Worm (Caenorhabditis elegans) whole organism, young adult: ENCODE data around the gene cfp-1.

Source experiments
- C06A6.2 ChIP-seq: fragments of 200-800 bp; sonication (Bioruptor generic); conservative IDR thresholded peaks from 2 replicates; pipeline ENCODE4 v1.3.6; 2022; ENCODE audit warnings: missing genetic modification characterization, missing compliant biosample characterization
- F22D6.2 ChIP-seq: sonication (generic microtip); optimal IDR thresholded peaks from 2 replicates; lab custom pipeline; 2016; ENCODE audit warnings: mild to moderate bottlenecking, missing genetic modification characterization, missing compliant biosample characterization
- F23B12.7 ChIP-seq: sonication (generic microtip); optimal IDR thresholded peaks from 2 replicates; lab custom pipeline; 2017; ENCODE audit warnings: missing genetic modification characterization, mild to moderate bottlenecking, missing compliant biosample characterization, antibody characterized with exemption, moderate library complexity; ENCODE audit not compliant: insufficient read depth
- F33H1.4 ChIP-seq: fragments of 200-800 bp; sonication (Bioruptor generic); IDR thresholded peaks from 2 replicates; pipeline ENCODE4 v1.3.6; 2022; ENCODE audit warnings: missing genetic modification reagents, missing genetic modification characterization, missing compliant biosample characterization
- F57A8.1 ChIP-seq: fragments of 200-800 bp; sonication (Bioruptor generic); optimal IDR thresholded peaks from 2 replicates; lab custom pipeline; 2018; ENCODE audit warnings: mild to moderate bottlenecking, missing genetic modification characterization, moderate library complexity, missing compliant biosample characterization
- F57C9.4 ChIP-seq: sonication (generic microtip); optimal IDR thresholded peaks from 2 replicates; lab custom pipeline; 2017; ENCODE audit warnings: mild to moderate bottlenecking, missing genetic modification characterization, missing compliant biosample characterization
- Y95B8A.8 ChIP-seq: fragments of 200-800 bp; sonication (Bioruptor generic); IDR thresholded peaks from 2 replicates; pipeline ENCODE4 v1.3.6; 2022; ENCODE audit warnings: missing genetic modification reagents, missing genetic modification characterization, missing compliant biosample characterization
- ZK185.1 ChIP-seq: sonication (generic microtip); optimal IDR thresholded peaks from 2 replicates; lab custom pipeline; 2016; ENCODE audit warnings: mild to moderate bottlenecking, missing genetic modification characterization, missing compliant biosample characterization; ENCODE audit not compliant: poor library complexity, severe bottlenecking
- akir-1 ChIP-seq: fragments of 200-800 bp; sonication (Bioruptor generic); optimal IDR thresholded peaks from 2 replicates; lab custom pipeline; 2018; ENCODE audit warnings: mild to moderate bottlenecking, missing genetic modification characterization, moderate library complexity, missing compliant biosample characterization
- aptf-2 ChIP-seq: fragments of 200-800 bp; sonication (Bioruptor generic); conservative IDR thresholded peaks from 2 replicates; pipeline ENCODE4 v1.3.6; 2022; ENCODE audit warnings: missing genetic modification reagents, missing genetic modification characterization, missing compliant biosample characterization
- attf-5 ChIP-seq: fragments of 200-800 bp; sonication (Bioruptor generic); optimal IDR thresholded peaks from 2 replicates; lab custom pipeline; 2018; ENCODE audit warnings: mild to moderate bottlenecking, missing genetic modification characterization, missing compliant biosample characterization
- attf-6 ChIP-seq: fragments of 200-800 bp; sonication (Bioruptor generic); IDR thresholded peaks from 2 replicates; pipeline ENCODE4 v1.3.6; 2022; ENCODE audit warnings: missing genetic modification reagents, missing genetic modification characterization, missing compliant biosample characterization
- ccch-3 ChIP-seq: fragments of 200-800 bp; sonication (Bioruptor generic); optimal IDR thresholded peaks from 2 replicates; lab custom pipeline; 2018; ENCODE audit warnings: mild to moderate bottlenecking, missing genetic modification characterization, missing compliant biosample characterization
- cebp-1 ChIP-seq, 2 experiments: fragments of 200-800 bp in 1 of 2; sonication (Bioruptor generic) in 1 of 2; sonication (generic microtip) in 1 of 2; IDR thresholded peaks in 1 of 2; optimal IDR thresholded peaks in 1 of 2; 2 replicates each; pipeline versions ENCODE4 v1.3.6 to Lab custom; 2017 to 2022; ENCODE audit warnings: missing compliant biosample characterization in 2 of 2, missing genetic modification characterization in 2 of 2, mild to moderate bottlenecking in 1 of 2, missing genetic modification reagents in 1 of 2, moderate library complexity in 1 of 2
- cebp-2 ChIP-seq: fragments of 200-800 bp; sonication (Bioruptor generic); IDR thresholded peaks from 2 replicates; pipeline ENCODE4 v1.3.6; 2022; ENCODE audit warnings: missing genetic modification characterization, missing compliant biosample characterization
- ceh-100 ChIP-seq: fragments of 200-800 bp; sonication (Bioruptor generic); IDR thresholded peaks from 2 replicates; pipeline ENCODE4 v1.3.6; 2022; ENCODE audit warnings: missing genetic modification reagents, missing genetic modification characterization, missing compliant biosample characterization
- ceh-27 ChIP-seq: fragments of 200-800 bp; sonication (Bioruptor generic); optimal IDR thresholded peaks from 2 replicates; lab custom pipeline; 2018; ENCODE audit warnings: mild to moderate bottlenecking, missing genetic modification characterization, moderate library complexity, missing compliant biosample characterization
- ceh-91 ChIP-seq: fragments of 200-800 bp; sonication (Bioruptor generic); IDR thresholded peaks from 2 replicates; pipeline ENCODE4 v1.3.6; 2022; ENCODE audit warnings: missing genetic modification reagents, missing genetic modification characterization, missing compliant biosample characterization
- die-1 ChIP-seq: sonication (generic microtip); optimal IDR thresholded peaks from 2 replicates; lab custom pipeline; 2016; ENCODE audit warnings: missing genotype, mild to moderate bottlenecking, missing genetic modification characterization, missing compliant biosample characterization
- dox-1 ChIP-seq: fragments of 200-800 bp; sonication (Bioruptor generic); IDR thresholded peaks from 2 replicates; pipeline ENCODE4 v1.3.6; 2022; ENCODE audit warnings: missing genetic modification reagents, missing genetic modification characterization, missing compliant biosample characterization
- egl-18 ChIP-seq: fragments of 200-800 bp; sonication (Bioruptor generic); IDR thresholded peaks from 2 replicates; pipeline ENCODE4 v1.3.6; 2022; ENCODE audit warnings: missing genetic modification reagents, missing genetic modification characterization, missing compliant biosample characterization
- ekl-4 ChIP-seq: fragments of 200-800 bp; sonication (Bioruptor generic); IDR thresholded peaks from 2 replicates; pipeline ENCODE4 v1.3.6; 2022; ENCODE audit warnings: missing genetic modification reagents, missing genetic modification characterization, missing compliant biosample characterization
- gei-17 ChIP-seq: fragments of 200-800 bp; sonication (Bioruptor generic); optimal IDR thresholded peaks from 2 replicates; lab custom pipeline; 2018; ENCODE audit warnings: mild to moderate bottlenecking, missing genetic modification characterization, missing compliant biosample characterization
- hsf-1 ChIP-seq: fragments of 200-800 bp; sonication (Bioruptor generic); IDR thresholded peaks from 2 replicates; pipeline ENCODE4 v1.3.6; 2022; ENCODE audit warnings: missing genetic modification reagents, missing genetic modification characterization, missing compliant biosample characterization
- lag-1 ChIP-seq: fragments of 200-800 bp; sonication (Bioruptor generic); IDR thresholded peaks from 2 replicates; pipeline ENCODE4 v1.3.6; 2022; ENCODE audit warnings: missing genetic modification reagents, missing genetic modification characterization, missing compliant biosample characterization
- lin-26 ChIP-seq: fragments of 200-800 bp; sonication (Bioruptor generic); IDR thresholded peaks from 2 replicates; pipeline ENCODE4 v1.3.6; 2022; ENCODE audit warnings: missing genetic modification reagents, missing genetic modification characterization, missing compliant biosample characterization
- lin-35 ChIP-seq, 3 experiments: fragments of 150-350 bp in 2 of 3; sonication (generic microtip) in 1 of 3; optimal IDR thresholded peaks; 2 replicates each; lab custom pipeline; 2014 to 2018; ENCODE audit warnings: missing biosample characterization in 3 of 3, missing genetic modification characterization in 3 of 3, missing genetic modification reagents in 3 of 3
- lin-54 ChIP-seq: fragments of 200-800 bp; sonication (Bioruptor generic); optimal IDR thresholded peaks from 2 replicates; lab custom pipeline; 2018; ENCODE audit warnings: mild to moderate bottlenecking, missing genetic modification characterization, missing compliant biosample characterization
- lsl-1 ChIP-seq: fragments of 200-800 bp; sonication (Bioruptor generic); optimal IDR thresholded peaks from 2 replicates; lab custom pipeline; 2018; ENCODE audit warnings: mild to moderate bottlenecking, missing genetic modification characterization, moderate library complexity, missing compliant biosample characterization
- madf-10 ChIP-seq: sonication (generic microtip); optimal IDR thresholded peaks from 2 replicates; lab custom pipeline; 2016; ENCODE audit warnings: mild to moderate bottlenecking, missing genetic modification characterization, missing compliant biosample characterization
- madf-8 ChIP-seq: fragments of 200-800 bp; sonication (Bioruptor generic); conservative IDR thresholded peaks from 2 replicates; pipeline ENCODE4 v1.3.6; 2022; ENCODE audit warnings: missing genetic modification reagents, missing genetic modification characterization, missing compliant biosample characterization
- nfya-2 ChIP-seq: fragments of 200-800 bp; sonication (Bioruptor generic); IDR thresholded peaks from 2 replicates; pipeline ENCODE4 v1.3.6; 2022; ENCODE audit warnings: missing genetic modification reagents, missing genetic modification characterization, missing compliant biosample characterization
- nfyb-1 ChIP-seq: fragments of 200-800 bp; sonication (Bioruptor generic); IDR thresholded peaks from 2 replicates; pipeline ENCODE4 v1.3.6; 2022; ENCODE audit warnings: missing genetic modification reagents, missing genetic modification characterization, missing compliant biosample characterization
- nhr-120 ChIP-seq: fragments of 200-800 bp; sonication (Bioruptor generic); IDR thresholded peaks from 2 replicates; pipeline ENCODE4 v1.3.6; 2022; ENCODE audit warnings: missing genetic modification characterization, missing compliant biosample characterization
- nhr-179 ChIP-seq: sonication (generic microtip); optimal IDR thresholded peaks from 2 replicates; lab custom pipeline; 2016; ENCODE audit warnings: mild to moderate bottlenecking, missing genetic modification characterization, missing compliant biosample characterization
- nhr-80 ChIP-seq: sonication (generic microtip); optimal IDR thresholded peaks from 2 replicates; lab custom pipeline; 2016; ENCODE audit warnings: missing genetic modification characterization, missing compliant biosample characterization
- pbrm-1 ChIP-seq: fragments of 200-800 bp; sonication (Bioruptor generic); IDR thresholded peaks from 2 replicates; pipeline ENCODE4 v1.3.6; 2022; ENCODE audit warnings: missing genetic modification reagents, missing genetic modification characterization, missing compliant biosample characterization
- pha-4 ChIP-seq: fragments of 150-350 bp; sonication (generic microtip); optimal IDR thresholded peaks from 2 replicates; lab custom pipeline; 2014; ENCODE audit warnings: missing biosample characterization, missing genetic modification reagents, missing genetic modification characterization
- snpc-3.4 ChIP-seq: sonication (generic microtip); optimal IDR thresholded peaks from 2 replicates; lab custom pipeline; 2017; ENCODE audit warnings: missing genetic modification characterization, mild to moderate bottlenecking, missing compliant biosample characterization, antibody characterized with exemption, moderate library complexity, missing genotype, missing genetic modification reagents
- sptf-2 ChIP-seq: fragments of 200-800 bp; sonication (Bioruptor generic); optimal IDR thresholded peaks from 2 replicates; lab custom pipeline; 2018; ENCODE audit warnings: mild to moderate bottlenecking, missing genetic modification characterization, missing compliant biosample characterization
- tlf-1 ChIP-seq: fragments of 200-800 bp; sonication (Bioruptor generic); optimal IDR thresholded peaks from 2 replicates; lab custom pipeline; 2018; ENCODE audit warnings: mild to moderate bottlenecking, missing genetic modification characterization, missing compliant biosample characterization
- xnd-1 ChIP-seq: sonication (generic microtip); optimal IDR thresholded peaks from 2 replicates; lab custom pipeline; 2016; ENCODE audit warnings: missing genotype, missing genetic modification reagents, missing genetic modification characterization, missing compliant biosample characterization
- zfh-2 ChIP-seq: fragments of 200-800 bp; sonication (Bioruptor generic); conservative IDR thresholded peaks from 2 replicates; pipeline ENCODE4 v1.3.6; 2022; ENCODE audit warnings: missing genetic modification reagents, missing genetic modification characterization, missing compliant biosample characterization
- zim-3 ChIP-seq: sonication (generic microtip); optimal IDR thresholded peaks from 2 replicates; lab custom pipeline; 2017; ENCODE audit warnings: mild to moderate bottlenecking, missing genetic modification characterization, moderate library complexity, missing compliant biosample characterization
- ztf-25 ChIP-seq: fragments of 200-800 bp; sonication (Bioruptor generic); IDR thresholded peaks from 2 replicates; pipeline ENCODE4 v1.3.6; 2022; ENCODE audit warnings: missing genetic modification reagents, missing genetic modification characterization, missing compliant biosample characterization
- ztf-28 ChIP-seq: fragments of 200-800 bp; sonication (Bioruptor generic); IDR thresholded peaks from 2 replicates; pipeline ENCODE4 v1.3.6; 2022; ENCODE audit warnings: missing genetic modification reagents, missing genetic modification characterization, missing compliant biosample characterization

Gene cfp-1

ce11 chrIV:14033752-14034570, 43.3 kb upstream of the cfp-1 start (continued):
- TF ChIP-seq F22D6.2: no peak
- TF ChIP-seq nfya-2 (GFP tag; lab: Robert Waterston, UW): no peak
- 0 out of 2 replicates have a peak, but pooled peaks have one; percentile 20 for TF ChIP-seq attf-6 (GFP tag; lab: Robert Waterston, UW)
- TF ChIP-seq zfh-2 (GFP tag; lab: Robert Waterston, UW): no peak; the same call in 1 of the 2 replicates
- TF ChIP-seq zim-3 (tag; lab: Kevin White, UChicago): peak; percentile 77
- TF ChIP-seq F57C9.4 (tag; lab: Kevin White, UChicago): peak; percentile 55
- no peak for TF ChIP-seq F33H1.4
- no peak for TF ChIP-seq lag-1 (GFP tag; lab: Robert Waterston, UW)
- peak; percentile 86 for TF ChIP-seq gei-17 (GFP tag; lab: Kevin White, UChicago)
- TF ChIP-seq ztf-25 (GFP tag; lab: Robert Waterston, UW): no peak
- TF ChIP-seq snpc-3.4: no peak
- peak; percentile 51 for TF ChIP-seq akir-1 (GFP tag; lab: Kevin White, UChicago)
- no peak for TF ChIP-seq ceh-91 (GFP tag; lab: Robert Waterston, UW)
- peak; percentile 44 for TF ChIP-seq madf-10 (tag; lab: Kevin White, UChicago)
- TF ChIP-seq ZK185.1 (tag; lab: Kevin White, UChicago): peak; percentile 76
- TF ChIP-seq ceh-100 (GFP tag; lab: Robert Waterston, UW): peak; percentile 42; the same call in 1 of the 2 replicates
- TF ChIP-seq F57A8.1 (GFP tag; lab: Kevin White, UChicago): no peak
- no peak for TF ChIP-seq C06A6.2 (GFP tag; lab: Robert Waterston, UW)
- TF ChIP-seq cebp-1 (GFP tag; IDR thresholded peaks at IDR 0.05; lab: Robert Waterston, UW): no peak
- TF ChIP-seq cebp-1 (tag; optimal IDR thresholded peaks at IDR 0.05; lab: Kevin White, UChicago): peak; percentile 88
- TF ChIP-seq nhr-80 (tag; lab: Kevin White, UChicago): no peak
- no peak for TF ChIP-seq F23B12.7 (tag; lab: Kevin White, UChicago)
- TF ChIP-seq cebp-2 (GFP tag; lab: Robert Waterston, UW): no peak; the same call in 1 of the 2 replicates
- peak; percentile 79 for TF ChIP-seq tlf-1 (GFP tag; lab: Kevin White, UChicago)
- peak; percentile 34 for TF ChIP-seq nhr-179 (tag; lab: Kevin White, UChicago)
- TF ChIP-seq nfyb-1 (GFP tag; lab: Robert Waterston, UW): peak; percentile 83
- TF ChIP-seq xnd-1: no peak
- TF ChIP-seq lin-35 (GFP tag; optimal IDR thresholded peaks at IDR 0.05; lab: Kevin White, UChicago): peak in 1 of 3 experiments; percentile 9
- TF ChIP-seq lin-54 (GFP tag; lab: Kevin White, UChicago): peak; percentile 52
- TF ChIP-seq pbrm-1 (GFP tag; lab: Robert Waterston, UW): peak; percentile 45; the same call in 1 of the 2 replicates
- no peak for TF ChIP-seq lsl-1 (GFP tag; lab: Kevin White, UChicago)
- peak; percentile 77; the same call in 1 of the 2 replicates for TF ChIP-seq dox-1 (GFP tag; lab: Robert Waterston, UW)
- 0 out of 2 replicates have a peak, but pooled peaks have one; percentile 4 for TF ChIP-seq hsf-1
- TF ChIP-seq lin-26 (GFP tag; lab: Robert Waterston, UW): peak; percentile 49; the same call in 1 of the 2 replicates
- no peak for TF ChIP-seq aptf-2 (GFP tag; lab: Robert Waterston, UW)
- TF ChIP-seq egl-18 (GFP tag; lab: Robert Waterston, UW): peak; percentile 62; the same call in 1 of the 2 replicates
- no peak for TF ChIP-seq Y95B8A.8 (GFP tag; lab: Robert Waterston, UW)
- peak; percentile 44 for TF ChIP-seq ceh-27 (GFP tag; lab: Kevin White, UChicago)
- no peak for TF ChIP-seq ccch-3 (GFP tag; lab: Kevin White, UChicago)
- peak; percentile 37 for TF ChIP-seq die-1 (tag; lab: Kevin White, UChicago)
- 0 out of 2 replicates have a peak, but pooled peaks have one; percentile 63 for TF ChIP-seq nhr-120 (GFP tag; lab: Robert Waterston, UW)
- TF ChIP-seq ztf-28 (GFP tag; lab: Robert Waterston, UW): no peak
- no peak for TF ChIP-seq madf-8 (GFP tag; lab: Robert Waterston, UW)
- TF ChIP-seq ekl-4 (GFP tag; lab: Robert Waterston, UW): peak; percentile 40; the same call in 1 of the 2 replicates
- TF ChIP-seq pha-4: no peak
- TF ChIP-seq sptf-2 (GFP tag; lab: Kevin White, UChicago): peak; percentile 18
- no peak for TF ChIP-seq attf-5 (GFP tag; lab: Kevin White, UChicago)
